Fruit fly (Drosophila melanogaster) whole organism, embryonic: Measurements from ENCODE around the gene CG34138.

Experiments
- Abd-B ChIP-seq: fragments of 200-800 bp; sonication (Bioruptor generic); optimal IDR thresholded peaks from 2 replicates; lab custom pipeline; 2018; ENCODE audit warnings: missing biosample characterization, mild to moderate bottlenecking, missing genetic modification characterization, moderate library complexity
- Ada2b ChIP-seq: fragments of 200-800 bp; sonication (Bioruptor generic); IDR thresholded peaks from 2 replicates; pipeline ENCODE4 v1.3.6; 2022; ENCODE audit warnings: missing biosample characterization, missing genetic modification characterization
- Asciz ChIP-seq: fragments of 200-800 bp; sonication (Bioruptor generic); optimal IDR thresholded peaks from 2 replicates; lab custom pipeline; 2017; ENCODE audit warnings: missing biosample characterization, mild to moderate bottlenecking, missing genetic modification characterization, missing genetic modification reagents
- Atf6 ChIP-seq: fragments of 200-800 bp; sonication (Bioruptor generic); IDR thresholded peaks from 2 replicates; pipeline ENCODE4 v1.3.6; 2022; ENCODE audit warnings: missing biosample characterization, missing genetic modification characterization
- Bgb ChIP-seq: fragments of 200-800 bp; sonication (Bioruptor generic); IDR thresholded peaks from 2 replicates; pipeline ENCODE4 v1.3.6; 2022; ENCODE audit warnings: missing biosample characterization, missing genetic modification characterization; ENCODE audit not compliant: partially characterized antibody
- Bteb2 ChIP-seq: fragments of 200-800 bp; sonication (Bioruptor generic); optimal IDR thresholded peaks from 2 replicates; lab custom pipeline; 2016; ENCODE audit warnings: missing biosample characterization, missing genetic modification characterization
- C15 ChIP-seq: fragments of 200-800 bp; sonication (Bioruptor generic); IDR thresholded peaks from 3 replicates; pipeline ENCODE4 v1.3.6; 2022; ENCODE audit warnings: missing biosample characterization, missing genetic modification characterization
- CG10209 ChIP-seq: fragments of 200-800 bp; sonication (Bioruptor generic); optimal IDR thresholded peaks from 3 replicates; lab custom pipeline; 2017; ENCODE audit warnings: missing biosample characterization, mild to moderate bottlenecking, missing genetic modification characterization, missing genetic modification reagents
- CG10274 ChIP-seq: fragments of 200-800 bp; sonication (Bioruptor generic); optimal IDR thresholded peaks from 3 replicates; lab custom pipeline; 2017; ENCODE audit warnings: missing biosample characterization, mild to moderate bottlenecking, missing genetic modification characterization
- CG12071 ChIP-seq: fragments of 200-800 bp; sonication (Bioruptor generic); optimal IDR thresholded peaks from 3 replicates; lab custom pipeline; 2018; ENCODE audit warnings: missing biosample characterization, mild to moderate bottlenecking, missing genetic modification characterization
- CG12219 ChIP-seq: fragments of 200-800 bp; sonication (Bioruptor generic); optimal IDR thresholded peaks from 3 replicates; lab custom pipeline; 2018; ENCODE audit warnings: missing biosample characterization, mild to moderate bottlenecking, missing genetic modification characterization
- CG1233 ChIP-seq: fragments of 200-800 bp; sonication (Bioruptor generic); optimal IDR thresholded peaks from 4 replicates; lab custom pipeline; 2018; ENCODE audit warnings: missing biosample characterization, mild to moderate bottlenecking, missing genetic modification characterization
- CG13424 ChIP-seq: fragments of 200-800 bp; sonication (Bioruptor generic); optimal IDR thresholded peaks from 2 replicates; lab custom pipeline; 2019; ENCODE audit warnings: missing biosample characterization, mild to moderate bottlenecking, missing genetic modification characterization, moderate library complexity
- CG14710 ChIP-seq: fragments of 200-800 bp; sonication (Bioruptor generic); optimal IDR thresholded peaks from 3 replicates; lab custom pipeline; 2019; ENCODE audit warnings: missing biosample characterization, mild to moderate bottlenecking, missing genetic modification characterization, moderate library complexity
- CG1603 ChIP-seq: fragments of 200-800 bp; sonication (Bioruptor generic); optimal IDR thresholded peaks from 2 replicates; lab custom pipeline; 2019; ENCODE audit warnings: missing biosample characterization, mild to moderate bottlenecking, missing genetic modification characterization, moderate library complexity
- CG16779 ChIP-seq: fragments of 200-800 bp; sonication (Bioruptor generic); IDR thresholded peaks from 2 replicates; pipeline ENCODE4 v1.3.6; 2022; ENCODE audit warnings: missing biosample characterization, missing genetic modification characterization
- CG18262 ChIP-seq: fragments of 200-800 bp; optimal IDR thresholded peaks from 3 replicates; lab custom pipeline; 2019; ENCODE audit warnings: missing biosample characterization, mild to moderate bottlenecking, missing genetic modification characterization, moderate library complexity
- CG2120 ChIP-seq: fragments of 200-800 bp; sonication (Bioruptor generic); optimal IDR thresholded peaks from 3 replicates; lab custom pipeline; 2016; ENCODE audit warnings: missing biosample characterization, missing genetic modification characterization
- CG31441 ChIP-seq: fragments of 200-800 bp; sonication (Bioruptor generic); IDR thresholded peaks from 2 replicates; pipeline ENCODE4 v1.3.6; 2022; ENCODE audit warnings: missing biosample characterization, missing genetic modification characterization
- CG3281 ChIP-seq: fragments of 200-800 bp; sonication (Bioruptor generic); optimal IDR thresholded peaks from 3 replicates; lab custom pipeline; 2017; ENCODE audit warnings: missing biosample characterization, mild to moderate bottlenecking, missing genetic modification characterization
- CG6254 ChIP-seq: fragments of 200-800 bp; sonication (Bioruptor generic); optimal IDR thresholded peaks from 3 replicates; lab custom pipeline; 2017; ENCODE audit warnings: mild to moderate bottlenecking, missing biosample characterization, missing genetic modification reagents, missing genetic modification characterization
- CG7786 ChIP-seq: fragments of 200-800 bp; sonication (Bioruptor generic); optimal IDR thresholded peaks from 2 replicates; lab custom pipeline; 2016; ENCODE audit warnings: missing biosample characterization, missing genetic modification characterization
- CG9609 ChIP-seq: fragments of 200-800 bp; sonication (Bioruptor generic); optimal IDR thresholded peaks from 3 replicates; lab custom pipeline; 2016; ENCODE audit warnings: missing biosample characterization, missing genetic modification characterization
- Chrac-16 ChIP-seq: fragments of 200-800 bp; sonication (Bioruptor generic); optimal IDR thresholded peaks from 3 replicates; lab custom pipeline; 2016; ENCODE audit warnings: missing biosample characterization, missing genetic modification characterization
- Dfd ChIP-seq, 2 experiments: fragments of >200 bp; optimal IDR thresholded peaks; 2 replicates each; lab custom pipeline; 2017; ENCODE audit warnings: missing biosample characterization in 2 of 2, missing genetic modification characterization in 2 of 2
- Fer2 ChIP-seq: fragments of 200-800 bp; sonication (Bioruptor generic); optimal IDR thresholded peaks from 2 replicates; lab custom pipeline; 2018; ENCODE audit warnings: missing biosample characterization, mild to moderate bottlenecking, missing genetic modification characterization, moderate library complexity
- Gug ChIP-seq: fragments of 200-800 bp; sonication (Bioruptor generic); IDR thresholded peaks from 4 replicates; pipeline ENCODE4 v1.3.6; 2022; ENCODE audit warnings: missing biosample characterization, missing genetic modification characterization
- HLH3B ChIP-seq: fragments of 200-800 bp; sonication (Bioruptor generic); IDR thresholded peaks from 2 replicates; pipeline ENCODE4 v1.3.6; 2022; ENCODE audit warnings: missing biosample characterization, missing genetic modification characterization
- Hey ChIP-seq: fragments of 200-800 bp; sonication (Bioruptor generic); optimal IDR thresholded peaks from 3 replicates; lab custom pipeline; 2018; ENCODE audit warnings: missing biosample characterization, mild to moderate bottlenecking, missing genetic modification characterization
- Jarid2 ChIP-seq: fragments of 200-800 bp; sonication (Bioruptor generic); optimal IDR thresholded peaks from 3 replicates; lab custom pipeline; 2017; ENCODE audit warnings: mild to moderate bottlenecking, missing biosample characterization, missing genetic modification reagents, missing genetic modification characterization
- Lhr ChIP-seq: fragments of 200-800 bp; sonication (Bioruptor generic); optimal IDR thresholded peaks from 3 replicates; lab custom pipeline; 2017; ENCODE audit warnings: mild to moderate bottlenecking, missing biosample characterization, missing genetic modification reagents, missing genetic modification characterization
- Lpt ChIP-seq: fragments of >200 bp; optimal IDR thresholded peaks from 2 replicates; lab custom pipeline; 2018; ENCODE audit warnings: missing biosample characterization, missing genetic modification characterization
- MESR4 ChIP-seq: fragments of 200-800 bp; sonication (Bioruptor generic); optimal IDR thresholded peaks from 2 replicates; lab custom pipeline; 2018; ENCODE audit warnings: missing biosample characterization, mild to moderate bottlenecking, missing genetic modification characterization, moderate library complexity
- Mrtf ChIP-seq: fragments of 200-800 bp; sonication (Bioruptor generic); IDR thresholded peaks from 3 replicates; pipeline ENCODE4 v1.3.6; 2022; ENCODE audit warnings: missing biosample characterization, missing genetic modification characterization
- Spps ChIP-seq: fragments of 200-800 bp; sonication (Bioruptor generic); optimal IDR thresholded peaks from 2 replicates; lab custom pipeline; 2018; ENCODE audit warnings: missing biosample characterization, mild to moderate bottlenecking, missing genetic modification characterization
- Xrp1 ChIP-seq: fragments of 200-800 bp; sonication (Bioruptor generic); IDR thresholded peaks from 2 replicates; pipeline ENCODE4 v1.3.6; 2022; ENCODE audit warnings: missing biosample characterization, missing genetic modification characterization
- ac ChIP-seq: fragments of 200-800 bp; sonication (Bioruptor generic); optimal IDR thresholded peaks from 3 replicates; lab custom pipeline; 2017; ENCODE audit warnings: missing biosample characterization, mild to moderate bottlenecking, missing genetic modification characterization
- cas ChIP-seq: fragments of 200-800 bp; sonication (Bioruptor generic); IDR thresholded peaks from 2 replicates; pipeline ENCODE4 v1.3.6; 2022; ENCODE audit warnings: missing biosample characterization, missing genetic modification characterization
- chinmo ChIP-seq: fragments of 200-800 bp; sonication (Bioruptor generic); IDR thresholded peaks from 4 replicates; pipeline ENCODE4 v1.3.6; 2022; ENCODE audit warnings: missing biosample characterization, missing genetic modification characterization; ENCODE audit not compliant: partially characterized antibody
- dimm ChIP-seq: fragments of 200-800 bp; sonication (Bioruptor generic); IDR thresholded peaks from 2 replicates; pipeline ENCODE4 v1.3.6; 2022; ENCODE audit warnings: missing biosample characterization, missing genetic modification characterization
- esg ChIP-seq: fragments of 200-800 bp; sonication (Bioruptor generic); conservative IDR thresholded peaks from 2 replicates; pipeline ENCODE4 v1.3.6; 2022; ENCODE audit warnings: missing biosample characterization, missing genetic modification characterization
- gro ChIP-seq: fragments of 200-800 bp; sonication (Bioruptor generic); optimal IDR thresholded peaks from 2 replicates; lab custom pipeline; 2016; ENCODE audit warnings: missing biosample characterization, missing genetic modification characterization
- lbe ChIP-seq: fragments of 200-800 bp; sonication (Bioruptor generic); optimal IDR thresholded peaks from 2 replicates; lab custom pipeline; 2016; ENCODE audit warnings: missing biosample characterization, mild to moderate bottlenecking, missing genetic modification characterization
- pfk ChIP-seq: fragments of 200-800 bp; sonication (Bioruptor generic); optimal IDR thresholded peaks from 2 replicates; lab custom pipeline; 2018; ENCODE audit warnings: missing biosample characterization, mild to moderate bottlenecking, missing genetic modification characterization, moderate library complexity
- pros ChIP-seq: fragments of 200-800 bp; sonication (Bioruptor generic); optimal IDR thresholded peaks from 3 replicates; lab custom pipeline; 2019; ENCODE audit warnings: missing biosample characterization, mild to moderate bottlenecking, missing genetic modification characterization, moderate library complexity
- so ChIP-seq: fragments of 200-800 bp; sonication (Bioruptor generic); IDR thresholded peaks from 3 replicates; pipeline ENCODE4 v1.3.6; 2022; ENCODE audit warnings: missing biosample characterization, missing genetic modification characterization
- tll ChIP-seq, 2 experiments: fragments of 200-800 bp in 1 of 2; fragments of >200 bp in 1 of 2; sonication (Bioruptor generic) in 1 of 2; optimal IDR thresholded peaks; 2 replicates each; lab custom pipeline; 2017 to 2019; ENCODE audit warnings: missing biosample characterization in 2 of 2, missing genetic modification characterization in 2 of 2, mild to moderate bottlenecking in 1 of 2, moderate library complexity in 1 of 2
- toy ChIP-seq: fragments of 200-800 bp; sonication (Bioruptor generic); IDR thresholded peaks from 2 replicates; pipeline ENCODE4 v1.3.6; 2022; ENCODE audit warnings: missing biosample characterization, missing genetic modification characterization
- wek ChIP-seq: fragments of 200-800 bp; sonication (Bioruptor generic); optimal IDR thresholded peaks from 3 replicates; lab custom pipeline; 2018; ENCODE audit warnings: missing biosample characterization, mild to moderate bottlenecking, missing genetic modification characterization, moderate library complexity

CG34138 gene

DNA sequence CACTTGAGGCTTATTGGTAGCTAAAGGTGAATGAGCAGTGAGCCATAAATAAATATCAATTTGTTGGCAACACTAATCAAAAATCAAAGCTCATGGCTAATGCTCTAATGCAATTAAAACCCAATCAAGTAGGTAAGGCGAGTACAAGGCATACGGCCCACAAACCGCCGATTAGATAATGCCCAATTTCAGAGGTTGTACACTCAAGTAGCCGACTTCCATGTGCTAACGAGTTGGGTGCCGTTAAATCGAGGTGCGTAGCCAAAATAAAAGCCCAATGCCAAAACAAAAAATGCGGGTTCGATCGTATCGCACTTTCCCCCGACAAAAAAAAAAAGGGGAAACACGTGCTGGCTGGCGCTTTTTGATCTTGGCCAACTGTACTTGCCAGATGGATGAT lies 12.7 kb upstream of the CG34138 start (continued):
- TF ChIP-seq CG3281 (GFP tag; lab: Kevin White, UChicago) (peak; percentile 25), chinmo (GFP tag; lab: Robert Waterston, UW) (0 out of 4 replicates have a peak, but pooled peaks have one; percentile 39), Abd-B (GFP tag; lab: Kevin White, UChicago) (no peak), Ada2b (GFP tag; lab: Robert Waterston, UW) (no peak), CG12071 (peak; percentile 20)

DNA sequence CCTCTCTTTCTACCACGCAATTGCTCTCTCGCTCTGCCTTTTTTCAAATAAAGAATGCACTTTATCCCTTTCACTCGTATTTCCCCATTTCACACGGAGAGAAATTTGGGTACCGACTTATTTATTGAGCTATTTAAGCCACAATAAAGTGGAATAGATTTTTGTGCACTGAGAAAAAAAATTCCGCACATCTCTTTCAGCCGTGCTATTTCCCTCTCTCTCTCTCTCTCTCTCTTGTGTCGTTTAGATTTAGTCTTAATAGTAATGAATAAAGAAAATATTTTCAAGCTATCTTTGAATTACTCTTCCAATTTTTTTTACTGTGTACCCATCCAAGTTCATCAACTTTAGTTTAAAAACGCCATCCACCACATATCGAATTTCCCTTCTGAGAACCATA lies 11.1 kb upstream of the CG34138 start:
- TF ChIP-seq Atf6 (GFP tag; lab: Robert Waterston, UW): peak; percentile 43; the same call in 1 of the 2 replicates
- peak; percentile 9 for TF ChIP-seq CG12219 (GFP tag; lab: Kevin White, UChicago)
- peak; percentile 69 for TF ChIP-seq Asciz (GFP tag; lab: Kevin White, UChicago)
- TF ChIP-seq CG1603: peak; percentile 57
- peak; percentile 57 for TF ChIP-seq esg (GFP tag; lab: Robert Waterston, UW)
- TF ChIP-seq Dfd (GFP tag; optimal IDR thresholded peaks at IDR 0.05; lab: Kevin White, UChicago): no peak
- peak; percentile 72; the same call in 1 of the 2 replicates for TF ChIP-seq Xrp1
- no peak for TF ChIP-seq Fer2
- peak in 1 of 2 experiments; percentile 8 for TF ChIP-seq tll (GFP tag; optimal IDR thresholded peaks at IDR 0.05; lab: Kevin White, UChicago)
- TF ChIP-seq Jarid2: no peak
- TF ChIP-seq HLH3B: peak; percentile 63
- TF ChIP-seq CG16779 (GFP tag; lab: Robert Waterston, UW): 0 out of 2 replicates have a peak, but pooled peaks have one; percentile 25
- TF ChIP-seq CG10274: no peak
- no peak for TF ChIP-seq Lpt (GFP tag; lab: Kevin White, UChicago)
- TF ChIP-seq Chrac-16 (GFP tag; lab: Kevin White, UChicago): peak; percentile 28
- peak; percentile 66 for TF ChIP-seq Gug (GFP tag; lab: Robert Waterston, UW)
- TF ChIP-seq Spps (tag; lab: Kevin White, UChicago): no peak
- TF ChIP-seq Bteb2: peak; percentile 47
- TF ChIP-seq CG1233 (GFP tag; lab: Kevin White, UChicago): peak; percentile 43
- TF ChIP-seq so (GFP tag; lab: Robert Waterston, UW): peak; percentile 58; the same call in 1 of the 3 replicates
- no peak for TF ChIP-seq pros
- TF ChIP-seq pfk: no peak
- no peak for TF ChIP-seq Hey (tag; lab: Kevin White, UChicago)
- no peak for TF ChIP-seq lbe (GFP tag; lab: Kevin White, UChicago)
- no peak for TF ChIP-seq ac
- TF ChIP-seq C15: 0 out of 3 replicates have a peak, but pooled peaks have one; percentile 51
- peak; percentile 25 for TF ChIP-seq CG9609 (GFP tag; lab: Kevin White, UChicago)
- peak; percentile 48 for TF ChIP-seq CG18262
- no peak for TF ChIP-seq Bgb (GFP tag; lab: Robert Waterston, UW)
- peak; percentile 67 for TF ChIP-seq CG31441
- peak; percentile 27 for TF ChIP-seq gro (GFP tag; lab: Kevin White, UChicago)
- TF ChIP-seq CG10209 (GFP tag; lab: Kevin White, UChicago): peak; percentile 34
- TF ChIP-seq CG2120 (GFP tag; lab: Kevin White, UChicago): peak; percentile 58
- TF ChIP-seq CG13424 (tag; lab: Kevin White, UChicago): peak; percentile 34
- no peak for TF ChIP-seq MESR4 (GFP tag; lab: Kevin White, UChicago)
- TF ChIP-seq CG6254 (GFP tag; lab: Kevin White, UChicago): peak; percentile 27
- TF ChIP-seq CG14710 (tag; lab: Kevin White, UChicago): peak; percentile 25
- TF ChIP-seq Mrtf (GFP tag; lab: Robert Waterston, UW): peak; percentile 33; the same call in 1 of the 3 replicates
- TF ChIP-seq dimm (GFP tag; lab: Robert Waterston, UW): 0 out of 2 replicates have a peak, but pooled peaks have one; percentile 33
- no peak for TF ChIP-seq wek (GFP tag; lab: Kevin White, UChicago)
- TF ChIP-seq toy: no peak
- TF ChIP-seq cas (GFP tag; lab: Robert Waterston, UW): no peak
- TF ChIP-seq CG7786: peak; percentile 47
- peak; percentile 10 for TF ChIP-seq Lhr
